Fruit fly (Drosophila melanogaster): ENCODE measurements around the gene CG42681.
A peak's percentile ranks its signal among the peaks of the same experiment; 100 is the strongest.
"Not testable (repeated sequence)": the region's sequence is repeated elsewhere in the genome, so short reads cannot be mapped to it uniquely, and the experiment has no call there.

Gene CG42681

dm6 chr2L:14739614-14740013 is 4.6 kb upstream of the CG42681 start, which contains the start of gene CG42585:
CG42585 (plus strand) TSS chr2L:14739914.
- TF ChIP-seq ac (GFP tag; optimal IDR thresholded peaks at IDR 0.05); CG31365 (tag; optimal IDR thresholded peaks at IDR 0.05); CG8765 (GFP tag; IDR thresholded peaks at IDR 0.05): not testable (repeated sequence)

- TF ChIP-seq Med (GFP tag); CG7786 (GFP tag; optimal IDR thresholded peaks at IDR 0.05); tll (GFP tag; optimal IDR thresholded peaks at IDR 0.05): not testable (repeated sequence)
These were observed 2.5 kb upstream of the CG42681 start, which contains the start of gene CG42586 for dm6 chr2L:14741740-14742139. CG42586 (minus strand) TSS chr2L:14741840.

dm6 chr2L:14742893-14743292 is 1.3 kb upstream of the CG42681 start, which contains the start of gene CG34166:
CG34166 (plus strand) TSS chr2L:14743193.
- not testable (repeated sequence) for TF ChIP-seq ap (GFP tag; IDR thresholded peaks at IDR 0.05); CG1603 (tag; optimal IDR thresholded peaks at IDR 0.05); HLHmδ (GFP tag; optimal IDR thresholded peaks at IDR 0.05)

- TF ChIP-seq CG10267 (tag; optimal IDR thresholded peaks at IDR 0.05) (no peak), h (optimal IDR thresholded peaks at IDR 0.05) (no peak), lilli (GFP tag; optimal IDR thresholded peaks at IDR 0.05) (peak; percentile 32), B-H1 (GFP tag; IDR thresholded peaks at IDR 0.05) (no peak), cad (GFP tag; optimal IDR thresholded peaks at IDR 0.05) (peak; percentile 20), CG6254 (GFP tag; optimal IDR thresholded peaks at IDR 0.05) (peak; percentile 63), Ets65A (GFP tag) (peak; percentile 8), CG6791 (GFP tag; IDR thresholded peaks at IDR 0.05; ENCODE audit: partially characterized antibody) (no peak)
These were observed 884 bp upstream of the CG42681 start for dm6 chr2L:14743337-14743736.

dm6 chr2L:14745068-14745467 is 847 bp downstream of the CG42681 start, which contains the start of gene CG42587:
CG42587 (minus strand) TSS chr2L:14745210.
- TF ChIP-seq jing (GFP tag; optimal IDR thresholded peaks at IDR 0.05) (no peak), Oli (tag; optimal IDR thresholded peaks at IDR 0.05) (peak; percentile 4), CG12769 (tag; optimal IDR thresholded peaks at IDR 0.05) (peak; percentile 5), gem (tag; optimal IDR thresholded peaks at IDR 0.05) (peak; percentile 23), crp (GFP tag; optimal IDR thresholded peaks at IDR 0.05) (no peak), Meics (GFP tag; optimal IDR thresholded peaks at IDR 0.05) (peak; percentile 6), ara (GFP tag; IDR thresholded peaks at IDR 0.05) (no peak), CG34376 (GFP tag; optimal IDR thresholded peaks at IDR 0.05) (peak; percentile 63), dan (GFP tag; IDR thresholded peaks at IDR 0.05) (no peak), bigmax (GFP tag; optimal IDR thresholded peaks at IDR 0.05) (no peak), dmrt99B (tag; optimal IDR thresholded peaks at IDR 0.05) (peak; percentile 11), Sox102F (GFP tag; optimal IDR thresholded peaks at IDR 0.05) (peak; percentile 13), tgo (GFP tag; IDR thresholded peaks at IDR 0.05) (peak; percentile 31; the same call in 2 of the 3 replicates), CG15479 (GFP tag; optimal IDR thresholded peaks at IDR 0.05) (no peak), CG13123 (GFP tag; optimal IDR thresholded peaks at IDR 0.05) (no peak), caup (GFP tag; optimal IDR thresholded peaks at IDR 0.05; ENCODE audit: severe bottlenecking) (no peak), CG2120 (GFP tag; optimal IDR thresholded peaks at IDR 0.05) (peak; percentile 29), nom (GFP tag; optimal IDR thresholded peaks at IDR 0.05) (no peak), Rfx (GFP tag; IDR thresholded peaks at IDR 0.05) (peak; percentile 22; the same call in 1 of the 2 replicates), lab (GFP tag; optimal IDR thresholded peaks at IDR 0.05) (peak; percentile 6), CG14441 (GFP tag; IDR thresholded peaks at IDR 0.05) (0 out of 2 replicates have a peak, but pooled peaks have one; percentile 36), CG11085 (GFP tag; IDR thresholded peaks at IDR 0.05) (no peak), Ptx1 (GFP tag; IDR thresholded peaks at IDR 0.05) (0 out of 2 replicates have a peak, but pooled peaks have one; percentile 16), Lpt (GFP tag; optimal IDR thresholded peaks at IDR 0.05) (no peak), Hr51 (GFP tag; optimal IDR thresholded peaks at IDR 0.05) (peak in 1 of 2 experiments; percentile 21), disco-r (GFP tag; optimal IDR thresholded peaks at IDR 0.05) (no peak)

Measured in whole organism, embryonic.